Worm (Caenorhabditis elegans): Measurements from ENCODE around the gene C12D12.3.

DNA sequence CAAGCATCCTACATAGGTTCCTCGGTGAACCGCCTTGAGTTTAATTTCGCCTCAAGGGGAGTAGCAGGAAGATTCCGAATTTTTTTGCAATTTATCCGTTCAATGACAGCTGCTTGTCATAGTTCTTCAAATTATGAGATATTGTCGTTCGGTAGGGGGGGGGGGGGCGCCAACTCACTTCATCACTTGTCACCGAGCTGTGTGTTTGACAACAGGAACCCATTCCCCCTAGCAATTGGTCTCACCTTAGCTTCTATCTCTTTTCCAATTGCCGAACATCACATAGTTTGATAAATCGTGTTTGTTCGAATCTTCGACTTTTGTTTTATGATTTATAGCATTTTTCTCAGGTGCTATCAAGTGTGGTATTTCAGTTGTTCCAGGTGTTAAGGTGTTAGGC lies 5.5 kb downstream of the C12D12.3 start:
- TF ChIP-seq aly-2 (tag; optimal IDR thresholded peaks at IDR 0.05) (no peak), daf-12 (tag; optimal IDR thresholded peaks at IDR 0.05) (no peak), nfya-1 (tag; optimal IDR thresholded peaks at IDR 0.05; ENCODE audit: insufficient read depth) (no peak), lin-15B (tag; optimal IDR thresholded peaks at IDR 0.05) (no peak), nhr-25 (tag; optimal IDR thresholded peaks at IDR 0.05) (no peak)

All from whole organism, L3 larva.